Worm (Caenorhabditis elegans): Measurements from ENCODE around the gene gldi-11.

The gldi-11 gene

ce11 chrII:4943849-4944248 lies 1.7 kb downstream of the gldi-11 start, which contains the start of gene mdt-4:
TSS of gene mdt-4 (minus strand) at chrII:4943949.
- TF ChIP-seq T20F7.1 (GFP tag; optimal IDR thresholded peaks at IDR 0.05) = peak; percentile 31
- TF ChIP-seq hmg-1.1 (GFP tag; IDR thresholded peaks at IDR 0.05) = no peak
- TF ChIP-seq lin-38 (GFP tag; IDR thresholded peaks at IDR 0.05) = peak; percentile 18; the same call in 1 of the 2 replicates
- no peak for TF ChIP-seq sdz-12 (GFP tag; optimal IDR thresholded peaks at IDR 0.05)
- TF ChIP-seq egl-27 (tag; optimal IDR thresholded peaks at IDR 0.05) = no peak
- no peak for TF ChIP-seq Y48G9A.11 (GFP tag; IDR thresholded peaks at IDR 0.05)
- TF ChIP-seq nhr-77 (tag; optimal IDR thresholded peaks at IDR 0.05) = no peak
- no peak for TF ChIP-seq tra-1 (GFP tag; IDR thresholded peaks at IDR 0.05)
- TF ChIP-seq set-16 (GFP tag; IDR thresholded peaks at IDR 0.05) = no peak
- no peak for TF ChIP-seq zip-2 (tag; optimal IDR thresholded peaks at IDR 0.05)

- peak; percentile 79 for TF ChIP-seq dmd-6 (GFP tag; IDR thresholded peaks at IDR 0.05)
- TF ChIP-seq daf-16 (GFP tag; optimal IDR thresholded peaks at IDR 0.05) = no peak
- TF ChIP-seq daf-16 (tag; optimal IDR thresholded peaks at IDR 0.05) = peak; percentile 9
- no peak for TF ChIP-seq php-3 (GFP tag; IDR thresholded peaks at IDR 0.05)
- peak; percentile 27 for TF ChIP-seq ztf-7 (tag; optimal IDR thresholded peaks at IDR 0.05)
- TF ChIP-seq F49E8.2 (tag; optimal IDR thresholded peaks at IDR 0.05; ENCODE audit: borderline replicate concordance) = no peak
- TF ChIP-seq hlh-11 (tag; optimal IDR thresholded peaks at IDR 0.05) = peak; percentile 82
- TF ChIP-seq T20F7.1 (GFP tag; optimal IDR thresholded peaks at IDR 0.05) = peak; percentile 12
- peak; percentile 27 for TF ChIP-seq nhr-77 (tag; optimal IDR thresholded peaks at IDR 0.05)
- TF ChIP-seq nhr-28 (tag; optimal IDR thresholded peaks at IDR 0.05) = peak; percentile 57
- TF ChIP-seq dve-1 (tag; optimal IDR thresholded peaks at IDR 0.05; ENCODE audit: insufficient read depth) = peak; percentile 84
- TF ChIP-seq lin-1 (GFP tag; IDR thresholded peaks at IDR 0.05) = 0 out of 2 replicates have a peak, but pooled peaks have one; percentile 28
- TF ChIP-seq nhr-10 (tag; optimal IDR thresholded peaks at IDR 0.05) = no peak
- no peak for TF ChIP-seq skn-1 (tag; optimal IDR thresholded peaks at IDR 0.05)
- TF ChIP-seq hlh-30 (tag; optimal IDR thresholded peaks at IDR 0.05; ENCODE audit: insufficient read depth) = peak; percentile 56
- peak; percentile 73 for TF ChIP-seq pqm-1 (tag; optimal IDR thresholded peaks at IDR 0.05)
Measured at ce11 chrII:4942829-4943228, 2.8 kb downstream of the gldi-11 start.

- TF ChIP-seq ceh-44 (GFP tag; IDR thresholded peaks at IDR 0.05) (no peak), dmd-8 (GFP tag; IDR thresholded peaks at IDR 0.05) (peak; percentile 84), nhr-102 (tag; optimal IDR thresholded peaks at IDR 0.05) (peak; percentile 0), Y48G9A.11 (GFP tag; IDR thresholded peaks at IDR 0.05) (peak; percentile 79), aly-2 (tag; optimal IDR thresholded peaks at IDR 0.05) (peak; percentile 53), zfp-3 (GFP tag; conservative IDR thresholded peaks at IDR 0.05) (peak; percentile 82), ceh-28 (tag; optimal IDR thresholded peaks at IDR 0.05) (no peak), ceh-82 (tag; optimal IDR thresholded peaks at IDR 0.05) (no peak), ceh-62 (tag; optimal IDR thresholded peaks at IDR 0.05) (no peak), lin-1 (GFP tag; IDR thresholded peaks at IDR 0.05) (peak; percentile 22; the same call in 1 of the 2 replicates), lin-13 (GFP tag; optimal IDR thresholded peaks at IDR 0.05) (peak; percentile 55), nhr-42 (GFP tag; IDR thresholded peaks at IDR 0.05) (peak; percentile 75), nhr-25 (tag; optimal IDR thresholded peaks at IDR 0.05; ENCODE audit: borderline replicate concordance, insufficient read depth) (peak; percentile 57), Y75B8A.6 (GFP tag; IDR thresholded peaks at IDR 0.05) (peak; percentile 74; the same call in 1 of the 2 replicates), jun-1 (tag; optimal IDR thresholded peaks at IDR 0.05) (peak; percentile 6), aha-1 (tag) (peak; percentile 51), nhr-48 (tag; optimal IDR thresholded peaks at IDR 0.05) (no peak), F44E2.7 (GFP tag; IDR thresholded peaks at IDR 0.05) (peak; percentile 66; the same call in 1 of the 2 replicates), nhr-6 (tag; optimal IDR thresholded peaks at IDR 0.05) (peak; percentile 25), attf-4 (tag; optimal IDR thresholded peaks at IDR 0.05) (no peak), nhr-28 (tag; optimal IDR thresholded peaks at IDR 0.05) (no peak), dmd-6 (GFP tag; IDR thresholded peaks at IDR 0.05) (peak; percentile 47), Y5F2A.4 (GFP tag; optimal IDR thresholded peaks at IDR 0.05) (peak; percentile 58), ctbp-1 (GFP tag; IDR thresholded peaks at IDR 0.05) (peak; percentile 79), spr-3 (GFP tag; optimal IDR thresholded peaks at IDR 0.05) (peak; percentile 36), daf-16 (GFP tag; optimal IDR thresholded peaks at IDR 0.05) (peak; percentile 4 to 31), daf-16 (tag; optimal IDR thresholded peaks at IDR 0.05) (peak; percentile 37), hif-1 (tag; optimal IDR thresholded peaks at IDR 0.05) (peak in 1 of 2 experiments; percentile 32), dmd-9 (GFP tag; IDR thresholded peaks at IDR 0.05) (peak; percentile 72; the same call in 1 of the 2 replicates), madf-9 (GFP tag; conservative IDR thresholded peaks at IDR 0.05) (peak; percentile 63; the same call in 1 of the 2 replicates)
Measured at ce11 chrII:4942397-4942796, 3.2 kb downstream of the gldi-11 start.
